Fruit fly (Drosophila melanogaster) whole organism, embryonic: Measurements from ENCODE around the gene CG9643.

Experiments
- Adf1 ChIP-seq: fragments of 200-800 bp; sonication (Bioruptor generic); IDR thresholded peaks from 2 replicates; pipeline ENCODE4 v1.3.6; 2022; ENCODE audit warnings: missing biosample characterization, missing genetic modification characterization
- BEAF-32 ChIP-seq: fragments of 200-800 bp; sonication (Bioruptor generic); optimal IDR thresholded peaks from 3 replicates; lab custom pipeline; 2017; ENCODE audit warnings: missing biosample characterization, missing genetic modification characterization, mild to moderate bottlenecking, moderate library complexity, missing genetic modification reagents
- Bdp1 ChIP-seq: fragments of 200-800 bp; sonication (Bioruptor generic); optimal IDR thresholded peaks from 3 replicates; lab custom pipeline; 2016; ENCODE audit warnings: missing biosample characterization, missing genetic modification characterization
- CG12391 ChIP-seq: fragments of 200-800 bp; sonication (Bioruptor generic); optimal IDR thresholded peaks from 3 replicates; lab custom pipeline; 2018; ENCODE audit warnings: missing biosample characterization, mild to moderate bottlenecking, missing genetic modification characterization, moderate library complexity
- CG15696 ChIP-seq: fragments of 200-800 bp; sonication (Bioruptor generic); optimal IDR thresholded peaks from 2 replicates; lab custom pipeline; 2019; ENCODE audit warnings: missing biosample characterization, mild to moderate bottlenecking, missing genetic modification characterization, moderate library complexity
- CG1603 ChIP-seq: fragments of 200-800 bp; sonication (Bioruptor generic); optimal IDR thresholded peaks from 2 replicates; lab custom pipeline; 2019; ENCODE audit warnings: missing biosample characterization, mild to moderate bottlenecking, missing genetic modification characterization, moderate library complexity
- CG17359 ChIP-seq: fragments of 200-800 bp; sonication (Bioruptor generic); optimal IDR thresholded peaks from 3 replicates; lab custom pipeline; 2018; ENCODE audit warnings: missing biosample characterization, mild to moderate bottlenecking, missing genetic modification characterization, moderate library complexity
- CG17361 ChIP-seq: fragments of 200-800 bp; sonication (Bioruptor generic); IDR thresholded peaks from 3 replicates; pipeline ENCODE4 v1.3.6; 2022; ENCODE audit warnings: missing biosample characterization, missing genetic modification characterization
- CG2129 ChIP-seq: fragments of 200-800 bp; sonication (Bioruptor generic); IDR thresholded peaks from 2 replicates; pipeline ENCODE4 v1.3.6; 2022; ENCODE audit warnings: missing biosample characterization, missing genetic modification characterization; ENCODE audit not compliant: partially characterized antibody
- CG42726 ChIP-seq: fragments of 200-800 bp; sonication (Bioruptor generic); IDR thresholded peaks from 2 replicates; pipeline ENCODE4 v1.3.6; 2022; ENCODE audit warnings: missing biosample characterization, missing genetic modification characterization; ENCODE audit not compliant: partially characterized antibody
- CG4820 ChIP-seq: fragments of 200-800 bp; sonication (Bioruptor generic); optimal IDR thresholded peaks from 3 replicates; lab custom pipeline; 2016; ENCODE audit warnings: missing biosample characterization, missing genetic modification characterization
- CG6272 ChIP-seq: fragments of 200-800 bp; sonication (Bioruptor generic); IDR thresholded peaks from 2 replicates; pipeline ENCODE4 v1.3.6; 2022; ENCODE audit warnings: missing biosample characterization, missing genetic modification characterization
- CG7745 ChIP-seq: fragments of 200-800 bp; sonication (Bioruptor generic); optimal IDR thresholded peaks from 2 replicates; lab custom pipeline; 2018; ENCODE audit warnings: missing biosample characterization, mild to moderate bottlenecking, missing genetic modification characterization, moderate library complexity
- CG9215 ChIP-seq: fragments of 200-800 bp; sonication (Bioruptor generic); IDR thresholded peaks from 2 replicates; pipeline ENCODE4 v1.3.6; 2022; ENCODE audit warnings: missing biosample characterization, missing genetic modification characterization
- CG9932 ChIP-seq: fragments of 200-800 bp; sonication (Bioruptor generic); IDR thresholded peaks from 2 replicates; pipeline ENCODE4 v1.3.6; 2022; ENCODE audit warnings: missing biosample characterization, missing genetic modification characterization
- D19A ChIP-seq: fragments of 200-800 bp; optimal IDR thresholded peaks from 3 replicates; lab custom pipeline; 2019; ENCODE audit warnings: missing biosample characterization, mild to moderate bottlenecking, missing genetic modification characterization, moderate library complexity
- Dfd ChIP-seq, 2 experiments: fragments of >200 bp; optimal IDR thresholded peaks; 2 replicates each; lab custom pipeline; 2017; ENCODE audit warnings: missing biosample characterization in 2 of 2, missing genetic modification characterization in 2 of 2
- Dll ChIP-seq: fragments of 200-800 bp; sonication (Bioruptor generic); IDR thresholded peaks from 4 replicates; pipeline ENCODE4 v1.3.6; 2022; ENCODE audit warnings: missing biosample characterization, missing genetic modification characterization; ENCODE audit not compliant: partially characterized antibody
- Doc2 ChIP-seq: fragments of 200-800 bp; sonication (Bioruptor generic); IDR thresholded peaks from 2 replicates; pipeline ENCODE4 v1.3.6; 2022; ENCODE audit warnings: missing biosample characterization, missing genetic modification characterization
- E2f2 ChIP-seq: fragments of 200-800 bp; sonication (Bioruptor generic); IDR thresholded peaks from 2 replicates; pipeline ENCODE4 v1.3.6; 2022; ENCODE audit warnings: missing biosample characterization, missing genetic modification characterization
- Elba2 ChIP-seq: fragments of 200-800 bp; sonication (Bioruptor generic); optimal IDR thresholded peaks from 3 replicates; lab custom pipeline; 2016; ENCODE audit warnings: missing biosample characterization, missing genetic modification characterization
- Lhr ChIP-seq: fragments of 200-800 bp; sonication (Bioruptor generic); optimal IDR thresholded peaks from 3 replicates; lab custom pipeline; 2017; ENCODE audit warnings: mild to moderate bottlenecking, missing biosample characterization, missing genetic modification reagents, missing genetic modification characterization
- NK7.1 ChIP-seq: fragments of 200-800 bp; sonication (Bioruptor generic); optimal IDR thresholded peaks from 3 replicates; lab custom pipeline; 2016; ENCODE audit warnings: missing biosample characterization, missing genetic modification characterization
- Neu2 ChIP-seq: fragments of 200-800 bp; sonication (Bioruptor generic); optimal IDR thresholded peaks from 3 replicates; lab custom pipeline; 2016; ENCODE audit warnings: missing biosample characterization, missing genetic modification characterization, borderline replicate concordance
- Nf-YA ChIP-seq: fragments of 200-800 bp; sonication (Bioruptor generic); IDR thresholded peaks from 2 replicates; pipeline ENCODE4 v1.3.6; 2022; ENCODE audit warnings: missing biosample characterization, missing genetic modification characterization
- NfI ChIP-seq: fragments of 200-800 bp; sonication (Bioruptor generic); optimal IDR thresholded peaks from 3 replicates; lab custom pipeline; 2018; ENCODE audit warnings: missing biosample characterization, mild to moderate bottlenecking, missing genetic modification characterization, moderate library complexity
- Opbp ChIP-seq: fragments of 200-800 bp; sonication (Bioruptor generic); IDR thresholded peaks from 3 replicates; pipeline ENCODE4 v1.3.6; 2022; ENCODE audit warnings: missing biosample characterization, missing genetic modification characterization; ENCODE audit not compliant: partially characterized antibody
- Sox100B ChIP-seq: fragments of 200-800 bp; sonication (Bioruptor generic); optimal IDR thresholded peaks from 3 replicates; lab custom pipeline; 2018; ENCODE audit warnings: missing biosample characterization, mild to moderate bottlenecking, missing genetic modification characterization
- Spps ChIP-seq: fragments of 200-800 bp; sonication (Bioruptor generic); optimal IDR thresholded peaks from 2 replicates; lab custom pipeline; 2018; ENCODE audit warnings: missing biosample characterization, mild to moderate bottlenecking, missing genetic modification characterization
- TFAM ChIP-seq: fragments of 200-800 bp; sonication (Bioruptor generic); optimal IDR thresholded peaks from 2 replicates; lab custom pipeline; 2017; ENCODE audit warnings: missing biosample characterization, missing genetic modification characterization, inconsistent platforms
- YL-1 ChIP-seq: fragments of 200-800 bp; sonication (Bioruptor generic); optimal IDR thresholded peaks from 3 replicates; lab custom pipeline; 2017; ENCODE audit warnings: missing biosample characterization, mild to moderate bottlenecking, missing genetic modification characterization
- btn ChIP-seq: fragments of 200-800 bp; sonication (Bioruptor generic); optimal IDR thresholded peaks from 2 replicates; lab custom pipeline; 2016; ENCODE audit warnings: missing biosample characterization, missing genetic modification characterization
- chm ChIP-seq: fragments of 200-800 bp; sonication (Bioruptor generic); IDR thresholded peaks from 2 replicates; pipeline ENCODE4 v1.3.6; 2022; ENCODE audit warnings: missing biosample characterization, missing genetic modification characterization
- ci ChIP-seq: fragments of 200-800 bp; sonication (Bioruptor generic); IDR thresholded peaks from 3 replicates; pipeline ENCODE4 v1.3.6; 2022; ENCODE audit warnings: missing biosample characterization, missing genetic modification characterization
- cwo ChIP-seq: fragments of 200-800 bp; sonication (Bioruptor generic); optimal IDR thresholded peaks from 3 replicates; lab custom pipeline; 2017; ENCODE audit warnings: missing biosample characterization, missing genetic modification characterization, mild to moderate bottlenecking, moderate library complexity, missing genetic modification reagents
- dati ChIP-seq: fragments of 200-800 bp; sonication (Bioruptor generic); IDR thresholded peaks from 2 replicates; pipeline ENCODE4 v1.3.6; 2022; ENCODE audit warnings: missing biosample characterization, missing genetic modification characterization
- fd64A ChIP-seq: fragments of 200-800 bp; sonication (Bioruptor generic); optimal IDR thresholded peaks from 3 replicates; lab custom pipeline; 2018; ENCODE audit warnings: missing biosample characterization, mild to moderate bottlenecking, missing genetic modification characterization
- gcm2 ChIP-seq: fragments of 200-800 bp; sonication (Bioruptor generic); optimal IDR thresholded peaks from 2 replicates; lab custom pipeline; 2016; ENCODE audit warnings: missing biosample characterization, missing genetic modification characterization
- nerfin-2 ChIP-seq: fragments of 200-800 bp; sonication (Bioruptor generic); IDR thresholded peaks from 2 replicates; pipeline ENCODE4 v1.3.6; 2022; ENCODE audit warnings: missing biosample characterization, missing genetic modification characterization; ENCODE audit not compliant: partially characterized antibody
- nmo ChIP-seq: fragments of 200-800 bp; sonication (Bioruptor generic); optimal IDR thresholded peaks from 2 replicates; lab custom pipeline; 2018; ENCODE audit warnings: missing biosample characterization, mild to moderate bottlenecking, missing genetic modification characterization, moderate library complexity
- peb ChIP-seq: fragments of 200-800 bp; sonication (Bioruptor generic); IDR thresholded peaks from 2 replicates; pipeline ENCODE4 v1.3.6; 2022; ENCODE audit warnings: missing biosample characterization, missing genetic modification characterization
- slbo ChIP-seq: fragments of 200-800 bp; sonication (Bioruptor generic); IDR thresholded peaks from 2 replicates; pipeline ENCODE4 v1.3.6; 2022; ENCODE audit warnings: missing biosample characterization, missing genetic modification characterization
- sna ChIP-seq: fragments of 200-800 bp; sonication (Bioruptor generic); IDR thresholded peaks from 2 replicates; pipeline ENCODE4 v1.3.6; 2022; ENCODE audit warnings: missing biosample characterization, missing genetic modification characterization; ENCODE audit not compliant: partially characterized antibody
- ssp ChIP-seq: fragments of 200-800 bp; sonication (Bioruptor generic); IDR thresholded peaks from 2 replicates; pipeline ENCODE4 v1.3.6; 2022; ENCODE audit warnings: missing biosample characterization, missing genetic modification characterization
- stwl ChIP-seq: fragments of 200-800 bp; sonication (Bioruptor generic); optimal IDR thresholded peaks from 3 replicates; lab custom pipeline; 2018; ENCODE audit warnings: missing biosample characterization, mild to moderate bottlenecking, missing genetic modification characterization, moderate library complexity
- twi ChIP-seq: fragments of 200-800 bp; optimal IDR thresholded peaks from 2 replicates; lab custom pipeline; 2019; ENCODE audit warnings: missing biosample characterization, mild to moderate bottlenecking, missing genetic modification characterization, moderate library complexity
- vvl ChIP-seq: fragments of 200-800 bp; sonication (Bioruptor generic); IDR thresholded peaks from 2 replicates; pipeline ENCODE4 v1.3.6; 2022; ENCODE audit warnings: missing biosample characterization, missing genetic modification characterization
- yki ChIP-seq: fragments of >200 bp; optimal IDR thresholded peaks from 3 replicates; lab custom pipeline; 2018
- zf30C ChIP-seq: fragments of 200-800 bp; sonication (Bioruptor generic); optimal IDR thresholded peaks from 3 replicates; lab custom pipeline; 2018; ENCODE audit warnings: missing biosample characterization, mild to moderate bottlenecking, missing genetic modification characterization

CG9643 gene

dm6 chr2L:2987681-2988381 is 8.7 kb upstream of the CG9643 start, which contains the start of the genes Chd1 and Bem46 (continued):
- TF ChIP-seq TFAM (GFP tag; lab: Kevin White, UChicago) = no peak
- TF ChIP-seq NfI (GFP tag; lab: Kevin White, UChicago) = peak; percentile 85
- peak; percentile 84 for TF ChIP-seq ci (GFP tag; lab: Robert Waterston, UW)
- TF ChIP-seq vvl (GFP tag; lab: Robert Waterston, UW) = peak; percentile 84
- no peak for TF ChIP-seq CG2129 (GFP tag; lab: Robert Waterston, UW)
- TF ChIP-seq NK7.1 (GFP tag; lab: Kevin White, UChicago) = peak; percentile 56
- no peak for TF ChIP-seq sna (GFP tag; lab: Robert Waterston, UW)
- peak; percentile 79 for TF ChIP-seq CG17359 (tag; lab: Kevin White, UChicago)
- no peak for TF ChIP-seq Dfd (GFP tag; optimal IDR thresholded peaks at IDR 0.05; lab: Kevin White, UChicago)
- TF ChIP-seq D19A = no peak
- TF ChIP-seq CG12391 (tag; lab: Kevin White, UChicago) = peak; percentile 91
- TF ChIP-seq twi (tag; lab: Kevin White, UChicago) = peak; percentile 81
- TF ChIP-seq Dll (GFP tag; lab: Robert Waterston, UW) = 0 out of 4 replicates have a peak, but pooled peaks have one; percentile 58
- TF ChIP-seq Nf-YA = peak; percentile 55; the same call in 1 of the 2 replicates
- peak; percentile 79 for TF ChIP-seq CG15696 (tag; lab: Kevin White, UChicago)
- no peak for TF ChIP-seq Sox100B
- TF ChIP-seq CG4820 (GFP tag; lab: Kevin White, UChicago) = peak; percentile 81
- TF ChIP-seq stwl (tag; lab: Kevin White, UChicago) = peak; percentile 18
- TF ChIP-seq chm (GFP tag; lab: Robert Waterston, UW) = peak; percentile 67
- peak; percentile 40; the same call in 1 of the 2 replicates for TF ChIP-seq Adf1
- peak; percentile 1 for TF ChIP-seq Elba2 (GFP tag; lab: Kevin White, UChicago)
- TF ChIP-seq Bdp1 (GFP tag; lab: Kevin White, UChicago) = peak; percentile 51
- TF ChIP-seq Opbp = no peak; the same call in 2 of the 3 replicates
- peak; percentile 90 for TF ChIP-seq YL-1
- peak; percentile 78 for TF ChIP-seq ssp
- no peak for TF ChIP-seq fd64A (GFP tag; lab: Kevin White, UChicago)
- peak; percentile 46 for TF ChIP-seq Spps (tag; lab: Kevin White, UChicago)
- TF ChIP-seq slbo (GFP tag; lab: Robert Waterston, UW) = peak; percentile 93
- TF ChIP-seq CG42726 = no peak
- TF ChIP-seq CG7745 (tag; lab: Kevin White, UChicago) = no peak
- no peak for TF ChIP-seq nerfin-2 (GFP tag; lab: Robert Waterston, UW)
- TF ChIP-seq dati (GFP tag; lab: Robert Waterston, UW) = peak; percentile 60; the same call in 1 of the 2 replicates
- peak; percentile 79 for TF ChIP-seq cwo (GFP tag; lab: Kevin White, UChicago)
- TF ChIP-seq BEAF-32 (GFP tag; lab: Kevin White, UChicago) = peak; percentile 75
- peak; percentile 93 for TF ChIP-seq CG9932
- peak; percentile 96 for TF ChIP-seq CG17361 (GFP tag; lab: Robert Waterston, UW)
- peak; percentile 92 for TF ChIP-seq nmo (GFP tag; lab: Kevin White, UChicago)
- no peak for TF ChIP-seq yki (lab: Kevin White, UChicago)
- TF ChIP-seq CG1603 = peak; percentile 72
- peak; percentile 81 for TF ChIP-seq CG6272 (GFP tag; lab: Robert Waterston, UW)
- peak; percentile 41; the same call in 1 of the 2 replicates for TF ChIP-seq E2f2
- TF ChIP-seq btn (GFP tag; lab: Kevin White, UChicago) = no peak
- 0 out of 2 replicates have a peak, but pooled peaks have one; percentile 60 for TF ChIP-seq Doc2 (GFP tag; lab: Robert Waterston, UW)
- TF ChIP-seq Lhr (GFP tag; lab: Kevin White, UChicago) = no peak
- TF ChIP-seq gcm2 = peak; percentile 52
- peak; percentile 88 for TF ChIP-seq CG9215
- TF ChIP-seq zf30C (GFP tag; lab: Kevin White, UChicago) = no peak
- TF ChIP-seq Neu2 (GFP tag; lab: Kevin White, UChicago) = no peak
- TF ChIP-seq peb = 0 out of 2 replicates have a peak, but pooled peaks have one; percentile 47
